Fruit fly (Drosophila melanogaster) whole organism, pupa: Measurements from ENCODE around the gene CG31937.
A peak's percentile ranks its signal among the peaks of the same experiment; 100 is the strongest.

ENCODE experiments used
- CG10348 ChIP-seq: fragments of 200-800 bp; sonication (Bioruptor generic); IDR thresholded peaks from 2 replicates; pipeline ENCODE4 v1.3.6; 2022; ENCODE audit warnings: missing biosample characterization, missing genetic modification characterization
- CG12605 ChIP-seq: fragments of 200-800 bp; sonication (Bioruptor generic); IDR thresholded peaks from 2 replicates; pipeline ENCODE4 v1.3.6; 2022; ENCODE audit warnings: missing biosample characterization, missing genetic modification characterization
- CG13204 ChIP-seq: fragments of 200-800 bp; sonication (Bioruptor generic); optimal IDR thresholded peaks from 2 replicates; lab custom pipeline; 2018; ENCODE audit warnings: missing biosample characterization, mild to moderate bottlenecking, missing genetic modification characterization, moderate library complexity
- CG14655 ChIP-seq: fragments of 200-800 bp; sonication (Bioruptor generic); optimal IDR thresholded peaks from 3 replicates; lab custom pipeline; 2017; ENCODE audit warnings: mild to moderate bottlenecking, missing biosample characterization, missing genetic modification reagents, missing genetic modification characterization
- CG15710 ChIP-seq: fragments of 200-800 bp; sonication (Bioruptor generic); optimal IDR thresholded peaks from 2 replicates; lab custom pipeline; 2018; ENCODE audit warnings: missing biosample characterization, mild to moderate bottlenecking, missing genetic modification characterization, moderate library complexity
- CG17806 ChIP-seq: fragments of 200-800 bp; sonication (Bioruptor generic); optimal IDR thresholded peaks from 2 replicates; lab custom pipeline; 2018; ENCODE audit warnings: missing biosample characterization, mild to moderate bottlenecking, missing genetic modification characterization, moderate library complexity
- CG32121 ChIP-seq: fragments of 200-800 bp; sonication (Bioruptor generic); IDR thresholded peaks from 2 replicates; pipeline ENCODE4 v1.3.6; 2022; ENCODE audit warnings: missing biosample characterization, missing genetic modification characterization
- CG34367 ChIP-seq: fragments of 200-800 bp; sonication (Bioruptor generic); optimal IDR thresholded peaks from 2 replicates; lab custom pipeline; 2018; ENCODE audit warnings: missing biosample characterization, mild to moderate bottlenecking, missing genetic modification characterization
- CG4496 ChIP-seq: fragments of 200-800 bp; sonication (Bioruptor generic); IDR thresholded peaks from 3 replicates; pipeline ENCODE4 v1.3.6; 2022; ENCODE audit warnings: missing biosample characterization, missing genetic modification characterization
- CG8159 ChIP-seq: fragments of 200-800 bp; sonication (Bioruptor generic); optimal IDR thresholded peaks from 3 replicates; lab custom pipeline; 2018; ENCODE audit warnings: missing biosample characterization, mild to moderate bottlenecking, missing genetic modification characterization, moderate library complexity
- CG8301 ChIP-seq: fragments of 200-800 bp; sonication (Bioruptor generic); optimal IDR thresholded peaks from 2 replicates; lab custom pipeline; 2018; ENCODE audit warnings: missing biosample characterization, mild to moderate bottlenecking, missing genetic modification characterization
- CG9948 ChIP-seq: fragments of 200-800 bp; sonication (Bioruptor generic); optimal IDR thresholded peaks from 2 replicates; lab custom pipeline; 2018; ENCODE audit warnings: missing biosample characterization, mild to moderate bottlenecking, missing genetic modification characterization, moderate library complexity
- D1 ChIP-seq: fragments of 200-800 bp; sonication (Bioruptor generic); optimal IDR thresholded peaks from 2 replicates; lab custom pipeline; 2018; ENCODE audit warnings: missing biosample characterization, mild to moderate bottlenecking, missing genetic modification characterization, moderate library complexity
- EcR ChIP-seq: fragments of 200-800 bp; sonication (Bioruptor generic); optimal IDR thresholded peaks from 3 replicates; lab custom pipeline; 2019; ENCODE audit warnings: missing biosample characterization, missing genetic modification characterization, mild to moderate bottlenecking, moderate library complexity, missing genetic modification reagents
- Ets98B ChIP-seq: fragments of 200-800 bp; sonication (Bioruptor generic); IDR thresholded peaks from 2 replicates; pipeline ENCODE4 v1.3.6; 2022; ENCODE audit warnings: missing biosample characterization, missing genetic modification characterization
- Pif1A ChIP-seq: fragments of 200-800 bp; sonication (Bioruptor generic); optimal IDR thresholded peaks from 3 replicates; lab custom pipeline; 2016; ENCODE audit warnings: missing biosample characterization, missing genetic modification characterization
- Pif1B ChIP-seq: fragments of 200-800 bp; sonication (Bioruptor generic); optimal IDR thresholded peaks from 3 replicates; lab custom pipeline; 2016; ENCODE audit warnings: missing biosample characterization, missing genetic modification characterization
- Snoo ChIP-seq: fragments of 200-800 bp; sonication (Bioruptor generic); optimal IDR thresholded peaks from 3 replicates; lab custom pipeline; 2017; ENCODE audit warnings: missing biosample characterization, mild to moderate bottlenecking, missing genetic modification characterization, inconsistent platforms
- fd96Ca ChIP-seq: fragments of 200-800 bp; sonication (Bioruptor generic); IDR thresholded peaks from 3 replicates; pipeline ENCODE4 v1.3.6; 2022; ENCODE audit warnings: missing biosample characterization, missing genetic modification characterization
- gl ChIP-seq: fragments of 200-800 bp; sonication (Bioruptor generic); optimal IDR thresholded peaks from 2 replicates; lab custom pipeline; 2018; ENCODE audit warnings: missing biosample characterization, mild to moderate bottlenecking, missing genetic modification characterization
- rn ChIP-seq: fragments of 200-800 bp; sonication (Bioruptor generic); IDR thresholded peaks from 2 replicates; pipeline ENCODE4 v1.3.6; 2022; ENCODE audit warnings: missing biosample characterization, missing genetic modification characterization

Gene CG31937

dm6 chr2L:1729607-1730011 lies at the start of gene CG31937, which contains the start of gene Eno:
Gene CG31937 (plus strand): TSS chr2L:1729887.
Gene Eno (minus strand): TSS chr2L:1729636.
- TF ChIP-seq CG10348 (GFP tag; lab: Robert Waterston, UW) (no peak), fd96Ca (GFP tag; lab: Robert Waterston, UW) (peak; percentile 78), Pif1A (GFP tag; lab: Kevin White, UChicago) (peak; percentile 58), CG8159 (tag; lab: Kevin White, UChicago) (peak; percentile 28), CG13204 (GFP tag; lab: Kevin White, UChicago) (no peak), Snoo (tag; lab: Kevin White, UChicago) (peak; percentile 56), CG17806 (tag; lab: Kevin White, UChicago) (no peak), Ets98B (GFP tag; lab: Robert Waterston, UW) (peak; percentile 61), CG32121 (GFP tag; lab: Robert Waterston, UW) (peak; percentile 76), CG12605 (GFP tag; lab: Robert Waterston, UW) (no peak), rn (GFP tag; lab: Robert Waterston, UW) (no peak), CG9948 (no peak), CG14655 (peak; percentile 55), Pif1B (GFP tag; lab: Kevin White, UChicago) (peak; percentile 31), CG4496 (peak; percentile 37; the same call in 1 of the 3 replicates), D1 (no peak), EcR (GFP tag; lab: Kevin White, UChicago) (no peak), CG8301 (peak; percentile 42), CG15710 (peak; percentile 59), CG34367 (no peak), gl (tag; lab: Kevin White, UChicago) (peak; percentile 18)

- TF ChIP-seq CG10348 (GFP tag; lab: Robert Waterston, UW) (no peak), fd96Ca (GFP tag; lab: Robert Waterston, UW) (no peak), CG14655 (no peak), CG32121 (GFP tag; lab: Robert Waterston, UW) (no peak), CG12605 (GFP tag; lab: Robert Waterston, UW) (no peak), gl (tag; lab: Kevin White, UChicago) (no peak), Snoo (tag; lab: Kevin White, UChicago) (no peak), Pif1A (GFP tag; lab: Kevin White, UChicago) (no peak), CG4496 (no peak)
These were observed 36.8 kb upstream of the CG31937 start for dm6 chr2L:1692857-1693256.

- TF ChIP-seq CG34367, result no peak
- TF ChIP-seq, all 21 proteins: peak for 0
These were observed 33.4 kb upstream of the CG31937 start for dm6 chr2L:1696269-1696668.

dm6 chr2L:1704746-1705145 lies 24.9 kb upstream of the CG31937 start, which contains the start of gene cpb:
Gene cpb (plus strand): TSS chr2L:1704902.
- TF ChIP-seq CG13204 (GFP tag; lab: Kevin White, UChicago) (no peak), fd96Ca (GFP tag; lab: Robert Waterston, UW) (no peak), CG4496 (no peak), CG8301 (no peak), CG17806 (tag; lab: Kevin White, UChicago) (no peak), rn (GFP tag; lab: Robert Waterston, UW) (no peak), CG10348 (GFP tag; lab: Robert Waterston, UW) (no peak), CG32121 (GFP tag; lab: Robert Waterston, UW) (no peak), gl (tag; lab: Kevin White, UChicago) (no peak), D1 (no peak), Pif1B (GFP tag; lab: Kevin White, UChicago) (no peak), CG15710 (no peak)

dm6 chr2L:1706961-1707360 lies 22.7 kb upstream of the CG31937 start:
- TF ChIP-seq CG10348 (GFP tag; lab: Robert Waterston, UW) (no peak), D1 (no peak), Pif1B (GFP tag; lab: Kevin White, UChicago) (no peak), EcR (GFP tag; lab: Kevin White, UChicago) (no peak), CG12605 (GFP tag; lab: Robert Waterston, UW) (no peak), Pif1A (GFP tag; lab: Kevin White, UChicago) (no peak), CG34367 (no peak), CG14655 (no peak), CG4496 (no peak)
- TF ChIP-seq, all 21 proteins: peak for 0

- TF ChIP-seq CG9948, result no peak
- no peak for TF ChIP-seq gl (tag; lab: Kevin White, UChicago)
- no peak for TF ChIP-seq CG17806 (tag; lab: Kevin White, UChicago)
- TF ChIP-seq Pif1A (GFP tag; lab: Kevin White, UChicago), result no peak
- TF ChIP-seq CG34367, result no peak
- no peak for TF ChIP-seq Snoo (tag; lab: Kevin White, UChicago)
- no peak for TF ChIP-seq D1
- no peak for TF ChIP-seq CG10348 (GFP tag; lab: Robert Waterston, UW)
- TF ChIP-seq CG13204 (GFP tag; lab: Kevin White, UChicago), result no peak
- no peak for TF ChIP-seq Pif1B (GFP tag; lab: Kevin White, UChicago)
- no peak for TF ChIP-seq fd96Ca (GFP tag; lab: Robert Waterston, UW)
- TF ChIP-seq CG15710, result no peak
- no peak for TF ChIP-seq rn (GFP tag; lab: Robert Waterston, UW)
These were observed 21.6 kb upstream of the CG31937 start for dm6 chr2L:1708110-1708509.

- TF ChIP-seq CG10348 (GFP tag; lab: Robert Waterston, UW), result no peak
- TF ChIP-seq fd96Ca (GFP tag; lab: Robert Waterston, UW), result no peak
These were observed 20.4 kb upstream of the CG31937 start for dm6 chr2L:1709316-1709715.
